Worm (Caenorhabditis elegans): ENCODE data around the gene M04D8.5.

DNA sequence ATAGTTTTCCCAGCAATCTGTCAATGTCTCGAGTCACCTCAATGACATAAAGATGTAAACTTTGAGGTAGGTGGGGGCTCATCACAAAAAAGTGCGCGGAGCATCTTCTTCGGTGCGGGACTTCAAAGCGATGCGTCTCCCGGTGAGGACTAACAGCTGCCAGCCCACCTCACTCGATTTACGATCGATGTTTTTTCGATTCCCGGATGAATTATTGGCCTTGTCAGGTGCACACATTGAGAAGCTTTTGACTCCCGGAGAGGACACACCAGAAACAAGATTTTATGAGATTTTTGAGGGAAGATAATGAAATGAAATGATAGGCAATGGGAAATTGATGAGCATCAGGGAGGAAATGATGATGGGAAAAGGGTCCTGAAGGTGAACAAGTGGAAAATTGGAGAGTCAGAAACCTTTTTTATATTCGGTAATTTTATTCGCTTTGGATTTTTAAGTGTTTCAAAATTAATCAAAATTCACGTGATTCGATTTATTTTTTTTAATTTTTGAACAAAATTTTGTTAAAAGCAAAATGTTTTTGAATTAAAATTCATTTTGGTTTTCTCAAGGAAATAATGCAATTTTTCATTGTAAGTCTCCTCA, 46.2 kb downstream of the M04D8.5 start, which contains the start of gene C05B5.12:
- TF ChIP-seq ceh-36 (tag; optimal IDR thresholded peaks at IDR 0.05) (no peak), hmbx-1 (tag; optimal IDR thresholded peaks at IDR 0.05) (no peak), ama-1 (optimal IDR thresholded peaks at IDR 0.05) (no peak), ets-7 (tag; optimal IDR thresholded peaks at IDR 0.05) (no peak), B0310.2 (tag; optimal IDR thresholded peaks at IDR 0.05) (no peak), aly-1 (tag; optimal IDR thresholded peaks at IDR 0.05) (no peak)
